Worm (Caenorhabditis elegans) whole organism, midembryonic: ENCODE results near the gene T22F3.10.
"Not testable (repeated sequence)": the region's sequence is repeated elsewhere in the genome, so short reads cannot be mapped to it uniquely, and the experiment has no call there.

Experiments used
- T22C8.4 ChIP-seq: fragments of 200-800 bp; sonication (Bioruptor generic); IDR thresholded peaks from 2 replicates; pipeline ENCODE4 v1.3.6; 2022; ENCODE audit warnings: missing genetic modification characterization, missing compliant biosample characterization
- cog-1 ChIP-seq: sonication (generic microtip); optimal IDR thresholded peaks from 2 replicates; lab custom pipeline; 2016; ENCODE audit warnings: missing genetic modification characterization, missing compliant biosample characterization
- flt-1 ChIP-seq: fragments of 200-800 bp; sonication (Bioruptor generic); IDR thresholded peaks from 2 replicates; pipeline ENCODE4 v1.3.6; 2022; ENCODE audit warnings: missing genetic modification characterization, missing compliant biosample characterization
- med-1 ChIP-seq: sonication (generic microtip); optimal IDR thresholded peaks from 2 replicates; lab custom pipeline; 2017; ENCODE audit warnings: missing genetic modification characterization, mild to moderate bottlenecking, missing compliant biosample characterization, antibody characterized with exemption, missing genetic modification reagents; ENCODE audit not compliant: insufficient read depth
- ref-1 ChIP-seq: fragments of 200-800 bp; sonication (Bioruptor generic); conservative IDR thresholded peaks from 2 replicates; pipeline ENCODE4 v1.3.6; 2022; ENCODE audit warnings: missing genetic modification reagents, missing genetic modification characterization, missing compliant biosample characterization
- tab-1 ChIP-seq: fragments of 200-800 bp; sonication (Bioruptor generic); IDR thresholded peaks from 2 replicates; pipeline ENCODE4 v1.3.6; 2022; ENCODE audit warnings: missing genetic modification characterization, missing compliant biosample characterization

DNA sequence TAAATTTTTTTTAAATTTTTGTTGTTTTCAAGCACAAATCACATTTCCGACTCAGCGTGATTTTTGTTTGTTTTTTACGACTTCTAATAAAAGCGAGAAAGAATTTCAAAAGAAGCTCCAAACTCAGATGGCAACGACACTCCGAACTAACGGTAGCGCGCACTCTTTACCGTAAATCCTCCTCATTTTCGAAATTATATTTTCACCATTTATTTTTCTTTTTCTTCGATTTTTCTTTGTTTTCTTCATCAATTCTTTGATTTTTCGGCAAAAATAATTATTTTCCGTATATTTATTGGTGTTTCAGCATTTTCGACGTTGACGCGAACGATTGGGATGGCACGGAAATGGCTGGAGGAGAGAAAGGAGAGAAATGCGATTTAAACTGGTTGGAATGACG, 52.8 kb downstream of the T22F3.10 start, which contains the start of gene T24A6.1:
- not testable (repeated sequence) for TF ChIP-seq tab-1 (GFP tag; lab: Robert Waterston, UW); cog-1 (tag; lab: Kevin White, UChicago); ref-1 (GFP tag; lab: Robert Waterston, UW); T22C8.4 (GFP tag; lab: Robert Waterston, UW); med-1; flt-1
